Fruit fly (Drosophila melanogaster) whole organism, embryonic: Measurements from ENCODE around the gene Cp18.

ENCODE experiments used
- B-H2 ChIP-seq: fragments of 200-800 bp; sonication (Bioruptor generic); optimal IDR thresholded peaks from 2 replicates; lab custom pipeline; 2018; ENCODE audit warnings: missing biosample characterization, mild to moderate bottlenecking, missing genetic modification characterization
- CG10147 ChIP-seq: fragments of 200-800 bp; sonication (Bioruptor generic); optimal IDR thresholded peaks from 2 replicates; lab custom pipeline; 2019; ENCODE audit warnings: missing biosample characterization, mild to moderate bottlenecking, missing genetic modification characterization, moderate library complexity
- CG32772 ChIP-seq: fragments of 200-800 bp; sonication (Bioruptor generic); IDR thresholded peaks from 2 replicates; pipeline ENCODE4 v1.3.6; 2022; ENCODE audit warnings: missing biosample characterization, missing genetic modification characterization
- CG6813 ChIP-seq: fragments of 200-800 bp; sonication (Bioruptor generic); optimal IDR thresholded peaks from 2 replicates; lab custom pipeline; 2017; ENCODE audit warnings: missing biosample characterization, missing genetic modification characterization, mild to moderate bottlenecking, moderate library complexity, missing genetic modification reagents
- CG8478 ChIP-seq: fragments of >200 bp; optimal IDR thresholded peaks from 2 replicates; lab custom pipeline; 2018
- D19A ChIP-seq: fragments of 200-800 bp; optimal IDR thresholded peaks from 3 replicates; lab custom pipeline; 2019; ENCODE audit warnings: missing biosample characterization, mild to moderate bottlenecking, missing genetic modification characterization, moderate library complexity
- Dp ChIP-seq: fragments of 200-800 bp; sonication (Bioruptor generic); optimal IDR thresholded peaks from 2 replicates; lab custom pipeline; 2018; ENCODE audit warnings: missing biosample characterization, mild to moderate bottlenecking, missing genetic modification characterization, moderate library complexity
- NFAT ChIP-seq: fragments of 200-800 bp; sonication (Bioruptor generic); IDR thresholded peaks from 2 replicates; pipeline ENCODE4 v1.3.6; 2022; ENCODE audit warnings: missing biosample characterization, missing genetic modification characterization
- abd-A ChIP-seq: fragments of 200-800 bp; sonication (Bioruptor generic); optimal IDR thresholded peaks from 3 replicates; lab custom pipeline; 2019; ENCODE audit warnings: missing biosample characterization, mild to moderate bottlenecking, missing genetic modification characterization, moderate library complexity
- cad ChIP-seq: fragments of >200 bp; optimal IDR thresholded peaks from 2 replicates; lab custom pipeline; 2017; ENCODE audit warnings: missing biosample characterization, missing genetic modification characterization
- slp2 ChIP-seq: fragments of 200-800 bp; sonication (Bioruptor generic); optimal IDR thresholded peaks from 2 replicates; lab custom pipeline; 2016; ENCODE audit warnings: missing biosample characterization, missing genetic modification characterization
- tup ChIP-seq: fragments of 200-800 bp; sonication (Bioruptor generic); optimal IDR thresholded peaks from 2 replicates; lab custom pipeline; 2016; ENCODE audit warnings: missing biosample characterization, mild to moderate bottlenecking, missing genetic modification characterization, moderate library complexity
- twi ChIP-seq: fragments of 200-800 bp; optimal IDR thresholded peaks from 2 replicates; lab custom pipeline; 2019; ENCODE audit warnings: missing biosample characterization, mild to moderate bottlenecking, missing genetic modification characterization, moderate library complexity
- wek ChIP-seq: fragments of 200-800 bp; sonication (Bioruptor generic); optimal IDR thresholded peaks from 3 replicates; lab custom pipeline; 2018; ENCODE audit warnings: missing biosample characterization, mild to moderate bottlenecking, missing genetic modification characterization, moderate library complexity

DNA sequence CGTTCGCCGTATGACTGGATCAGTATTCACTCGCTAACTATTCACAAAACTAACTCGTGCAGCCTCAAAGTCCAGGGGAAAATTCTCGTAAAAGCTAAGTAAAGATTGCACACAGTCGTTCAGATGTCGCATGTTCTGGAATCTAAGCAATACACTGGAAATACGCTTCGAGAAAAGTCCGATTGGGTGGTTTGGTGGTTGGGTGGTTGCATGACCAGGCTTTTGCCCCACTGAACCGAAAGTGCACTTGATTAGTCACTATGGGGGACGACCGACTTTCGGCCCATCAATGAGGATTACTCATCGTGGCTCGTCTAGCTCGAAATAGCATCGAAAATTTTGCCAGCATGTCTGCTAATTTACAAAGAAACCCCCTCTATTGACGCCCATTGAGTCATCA, 46.2 kb upstream of the Cp18 start:
- TF ChIP-seq abd-A (tag; lab: Kevin White, UChicago) (no peak), B-H2 (GFP tag; lab: Kevin White, UChicago) (no peak), wek (GFP tag; lab: Kevin White, UChicago) (no peak), CG6813 (GFP tag; lab: Kevin White, UChicago) (no peak), twi (no peak), Dp (GFP tag; lab: Kevin White, UChicago) (no peak), tup (GFP tag; lab: Kevin White, UChicago) (no peak), CG10147 (GFP tag; lab: Kevin White, UChicago) (no peak), slp2 (GFP tag; lab: Kevin White, UChicago) (no peak), CG8478 (lab: Kevin White, UChicago) (no peak), D19A (tag; lab: Kevin White, UChicago) (no peak), NFAT (no peak), CG32772 (no peak), cad (no peak)
